Worm (Caenorhabditis elegans): ENCODE results near the gene lin-18.
A peak's percentile ranks its signal among the peaks of the same experiment; 100 is the strongest.

lin-18 gene

DNA sequence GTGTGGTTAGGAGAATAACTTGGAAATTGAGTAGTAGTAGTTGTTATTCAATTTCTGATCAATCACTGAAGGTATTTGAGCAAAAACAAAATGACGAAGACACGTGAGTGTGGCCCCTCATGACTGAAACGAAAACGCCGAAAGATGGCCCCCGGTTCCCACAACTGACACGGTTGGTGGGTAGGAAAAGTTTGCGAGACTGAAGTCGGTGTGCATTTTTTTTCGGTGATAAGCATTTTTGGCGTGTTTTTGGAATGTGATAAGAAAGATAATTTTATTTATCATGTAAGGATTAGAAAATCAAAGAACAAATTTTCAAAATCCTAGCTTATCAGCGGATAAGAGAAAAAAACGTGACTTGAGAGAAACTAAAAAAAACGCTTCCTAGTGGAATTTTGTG is 14.3 kb upstream of the lin-18 start:
- TF ChIP-seq ets-7 (tag; optimal IDR thresholded peaks at IDR 0.05) (no peak), pes-1 (GFP tag; IDR thresholded peaks at IDR 0.05) (no peak), sea-1 (GFP tag; conservative IDR thresholded peaks at IDR 0.05) (no peak), aly-1 (tag; optimal IDR thresholded peaks at IDR 0.05) (no peak), hnd-1 (tag; optimal IDR thresholded peaks at IDR 0.05) (no peak), hmg-4 (GFP tag; optimal IDR thresholded peaks at IDR 0.05) (no peak), tbx-37 (GFP tag; conservative IDR thresholded peaks at IDR 0.05) (no peak), hmbx-1 (tag; optimal IDR thresholded peaks at IDR 0.05) (no peak), ama-1 (optimal IDR thresholded peaks at IDR 0.05) (no peak), ceh-36 (tag; optimal IDR thresholded peaks at IDR 0.05) (no peak), flt-1 (GFP tag; IDR thresholded peaks at IDR 0.05) (no peak), F13C5.2 (tag; optimal IDR thresholded peaks at IDR 0.05) (no peak), tra-4 (tag; optimal IDR thresholded peaks at IDR 0.05) (no peak), tbx-11 (GFP tag; IDR thresholded peaks at IDR 0.05) (no peak)

DNA sequence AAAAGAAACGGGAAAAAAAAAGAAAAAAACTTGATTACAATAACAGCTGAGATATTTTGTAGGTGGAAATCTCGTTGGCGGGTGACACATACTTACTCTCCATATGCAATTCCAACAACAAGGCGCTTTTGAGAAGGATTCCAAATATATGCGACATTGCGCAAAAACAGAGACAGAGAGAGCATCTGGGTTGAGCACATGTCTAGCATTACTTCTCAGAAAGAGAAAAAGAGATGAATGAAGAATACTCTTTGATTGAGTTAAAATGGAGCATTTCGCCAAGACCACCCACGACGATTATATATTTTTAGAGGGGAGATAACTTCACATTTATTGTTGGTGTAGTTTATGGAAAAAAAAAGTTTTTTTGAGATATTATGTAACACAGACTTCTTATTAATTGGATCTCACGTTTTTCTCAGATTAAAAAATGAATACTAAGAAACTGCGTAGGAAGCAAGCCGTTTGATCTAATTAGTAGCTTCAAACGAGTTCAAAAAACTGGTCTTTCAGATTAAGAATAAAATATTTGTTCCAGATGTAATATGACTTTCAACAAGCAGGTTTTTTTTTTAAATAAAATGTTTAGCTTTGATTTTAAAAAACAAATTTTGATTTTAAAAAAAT is 13.3 kb upstream of the lin-18 start:
- no peak for TF ChIP-seq hnd-1 (tag; optimal IDR thresholded peaks at IDR 0.05)
- TF ChIP-seq ceh-36 (tag; optimal IDR thresholded peaks at IDR 0.05) = no peak
- TF ChIP-seq hmbx-1 (tag; optimal IDR thresholded peaks at IDR 0.05) = no peak
- no peak for TF ChIP-seq ets-7 (tag; optimal IDR thresholded peaks at IDR 0.05)
- no peak for TF ChIP-seq pes-1 (GFP tag; IDR thresholded peaks at IDR 0.05)
- no peak for TF ChIP-seq ceh-13 (GFP tag; optimal IDR thresholded peaks at IDR 0.05)
- no peak for TF ChIP-seq tbx-37 (GFP tag; conservative IDR thresholded peaks at IDR 0.05)
- TF ChIP-seq B0310.2 (tag; optimal IDR thresholded peaks at IDR 0.05) = no peak
- TF ChIP-seq hmg-4 (GFP tag; optimal IDR thresholded peaks at IDR 0.05) = no peak
- no peak for TF ChIP-seq sea-1 (GFP tag; conservative IDR thresholded peaks at IDR 0.05)
- TF ChIP-seq aly-1 (tag; optimal IDR thresholded peaks at IDR 0.05) = no peak
- no peak for TF ChIP-seq flt-1 (GFP tag; IDR thresholded peaks at IDR 0.05)
- no peak for TF ChIP-seq tra-4 (tag; optimal IDR thresholded peaks at IDR 0.05)
- TF ChIP-seq F13C5.2 (tag; optimal IDR thresholded peaks at IDR 0.05) = no peak
- TF ChIP-seq tbx-11 (GFP tag; IDR thresholded peaks at IDR 0.05) = no peak
- TF ChIP-seq ama-1 (optimal IDR thresholded peaks at IDR 0.05) = no peak
- no peak for TF ChIP-seq scrt-1 (GFP tag; IDR thresholded peaks at IDR 0.05)

DNA sequence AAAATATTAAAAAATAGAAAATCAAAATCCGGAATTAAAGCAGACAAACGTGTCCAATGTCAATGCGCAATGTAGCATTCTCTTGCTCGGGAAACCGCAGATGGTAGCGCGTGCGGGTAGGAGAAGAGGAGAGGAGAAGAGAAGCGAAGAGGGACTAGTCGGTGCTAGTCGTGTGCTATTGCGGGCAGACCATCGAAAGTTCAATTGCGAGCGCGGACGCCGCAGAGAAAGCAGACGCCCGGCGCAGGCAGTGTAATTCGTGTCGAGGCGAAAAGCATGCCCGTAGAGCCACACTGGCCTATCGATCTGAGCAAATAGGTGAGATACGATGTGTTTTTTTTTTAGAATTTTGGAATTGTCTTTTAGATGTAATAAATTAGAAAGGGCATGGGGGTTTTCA is 12.7 kb upstream of the lin-18 start:
- TF ChIP-seq F13C5.2 (tag; optimal IDR thresholded peaks at IDR 0.05) (peak; percentile 5), hnd-1 (tag; optimal IDR thresholded peaks at IDR 0.05) (no peak)

DNA sequence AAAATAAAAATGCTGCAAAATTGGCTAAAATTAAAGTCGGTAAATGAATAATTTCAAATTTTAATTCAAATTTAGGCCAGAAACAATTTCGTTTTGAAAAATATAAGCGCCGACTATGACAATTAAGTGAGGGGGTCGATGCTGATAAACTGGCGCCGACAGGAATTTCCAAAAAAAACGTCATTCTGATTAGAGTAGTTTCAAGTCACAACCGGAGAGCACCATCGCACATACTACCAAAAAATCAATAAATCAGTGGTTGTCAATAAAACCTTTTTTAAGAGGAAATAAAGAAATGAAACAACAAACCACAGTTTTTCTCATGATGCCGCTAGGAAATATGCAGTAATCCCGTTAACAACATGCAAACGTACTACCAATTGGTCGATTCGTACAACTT is 9.3 kb upstream of the lin-18 start:
- TF ChIP-seq ceh-36 (tag; optimal IDR thresholded peaks at IDR 0.05) (no peak), ama-1 (optimal IDR thresholded peaks at IDR 0.05) (no peak), B0310.2 (tag; optimal IDR thresholded peaks at IDR 0.05) (no peak), hnd-1 (tag; optimal IDR thresholded peaks at IDR 0.05) (no peak), aly-1 (tag; optimal IDR thresholded peaks at IDR 0.05) (no peak), tbx-11 (GFP tag; IDR thresholded peaks at IDR 0.05) (no peak), tbx-37 (GFP tag; conservative IDR thresholded peaks at IDR 0.05) (no peak), scrt-1 (GFP tag; IDR thresholded peaks at IDR 0.05) (no peak), flt-1 (GFP tag; IDR thresholded peaks at IDR 0.05) (no peak), F13C5.2 (tag; optimal IDR thresholded peaks at IDR 0.05) (no peak), ets-7 (tag; optimal IDR thresholded peaks at IDR 0.05) (no peak), hmbx-1 (tag; optimal IDR thresholded peaks at IDR 0.05) (no peak), sea-1 (GFP tag; conservative IDR thresholded peaks at IDR 0.05) (no peak), hmg-4 (GFP tag; optimal IDR thresholded peaks at IDR 0.05) (no peak), tra-4 (tag; optimal IDR thresholded peaks at IDR 0.05) (no peak)

DNA sequence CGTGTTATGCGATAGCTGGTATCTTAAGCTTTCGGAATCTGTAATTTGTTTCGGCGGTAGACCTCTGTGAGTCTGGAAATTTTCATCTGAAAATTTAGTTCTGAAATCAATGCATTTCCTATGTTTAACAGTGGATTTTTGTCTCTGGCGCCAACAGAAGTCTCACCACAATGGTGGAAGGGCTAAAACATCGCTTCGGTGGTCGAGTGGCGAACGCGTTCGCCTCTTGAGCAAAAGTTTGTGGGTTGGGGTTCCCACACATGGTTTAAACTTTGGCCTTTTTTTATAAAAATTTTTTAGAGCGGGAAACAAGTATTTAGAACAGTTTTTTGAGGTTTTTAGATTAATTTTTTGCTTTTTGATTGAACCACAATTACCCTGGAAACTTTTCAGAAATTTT is 8.6 kb upstream of the lin-18 start:
- no peak for TF ChIP-seq sea-1 (GFP tag; conservative IDR thresholded peaks at IDR 0.05)
- no peak for TF ChIP-seq tbx-37 (GFP tag; conservative IDR thresholded peaks at IDR 0.05)
- TF ChIP-seq ama-1 (optimal IDR thresholded peaks at IDR 0.05) = no peak
- no peak for TF ChIP-seq B0310.2 (tag; optimal IDR thresholded peaks at IDR 0.05)
- TF ChIP-seq ceh-36 (tag; optimal IDR thresholded peaks at IDR 0.05) = no peak
- TF ChIP-seq hmbx-1 (tag; optimal IDR thresholded peaks at IDR 0.05) = no peak
- no peak for TF ChIP-seq hmg-4 (GFP tag; optimal IDR thresholded peaks at IDR 0.05)
- TF ChIP-seq tra-4 (tag; optimal IDR thresholded peaks at IDR 0.05) = no peak

DNA sequence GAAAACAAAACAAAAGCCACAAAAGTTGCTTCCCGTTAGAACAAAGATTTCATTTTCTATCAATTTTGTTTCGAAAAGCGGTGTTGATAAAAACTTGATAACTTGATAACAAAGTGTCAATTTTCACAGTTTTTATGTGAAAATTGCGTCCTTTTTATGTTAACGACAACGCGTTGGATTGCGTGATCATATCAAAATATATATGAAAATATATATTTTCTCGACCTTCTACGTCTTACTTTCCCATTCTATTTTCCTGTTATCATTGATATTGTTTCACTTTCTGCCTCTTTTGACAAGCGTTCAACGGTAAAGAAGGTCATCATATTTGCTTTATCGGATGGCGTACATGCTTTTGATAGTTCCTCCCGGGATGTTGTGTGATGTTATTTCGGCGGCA is 5.6 kb upstream of the lin-18 start:
- no peak for TF ChIP-seq ceh-36 (tag; optimal IDR thresholded peaks at IDR 0.05)
- no peak for TF ChIP-seq ets-7 (tag; optimal IDR thresholded peaks at IDR 0.05)
- no peak for TF ChIP-seq B0310.2 (tag; optimal IDR thresholded peaks at IDR 0.05)
- TF ChIP-seq scrt-1 (GFP tag; IDR thresholded peaks at IDR 0.05) = no peak
- TF ChIP-seq flt-1 (GFP tag; IDR thresholded peaks at IDR 0.05) = no peak
- TF ChIP-seq tbx-37 (GFP tag; conservative IDR thresholded peaks at IDR 0.05) = no peak
- TF ChIP-seq F13C5.2 (tag; optimal IDR thresholded peaks at IDR 0.05) = no peak
- no peak for TF ChIP-seq pes-1 (GFP tag; IDR thresholded peaks at IDR 0.05)
- TF ChIP-seq hmg-4 (GFP tag; optimal IDR thresholded peaks at IDR 0.05) = no peak
- TF ChIP-seq hnd-1 (tag; optimal IDR thresholded peaks at IDR 0.05) = no peak
- TF ChIP-seq tra-4 (tag; optimal IDR thresholded peaks at IDR 0.05) = no peak
- no peak for TF ChIP-seq ceh-13 (GFP tag; optimal IDR thresholded peaks at IDR 0.05)
- TF ChIP-seq sea-1 (GFP tag; conservative IDR thresholded peaks at IDR 0.05) = no peak
- TF ChIP-seq tbx-11 (GFP tag; IDR thresholded peaks at IDR 0.05) = no peak
- no peak for TF ChIP-seq aly-1 (tag; optimal IDR thresholded peaks at IDR 0.05)
- TF ChIP-seq hmbx-1 (tag; optimal IDR thresholded peaks at IDR 0.05) = no peak
- TF ChIP-seq ama-1 (optimal IDR thresholded peaks at IDR 0.05) = no peak

DNA sequence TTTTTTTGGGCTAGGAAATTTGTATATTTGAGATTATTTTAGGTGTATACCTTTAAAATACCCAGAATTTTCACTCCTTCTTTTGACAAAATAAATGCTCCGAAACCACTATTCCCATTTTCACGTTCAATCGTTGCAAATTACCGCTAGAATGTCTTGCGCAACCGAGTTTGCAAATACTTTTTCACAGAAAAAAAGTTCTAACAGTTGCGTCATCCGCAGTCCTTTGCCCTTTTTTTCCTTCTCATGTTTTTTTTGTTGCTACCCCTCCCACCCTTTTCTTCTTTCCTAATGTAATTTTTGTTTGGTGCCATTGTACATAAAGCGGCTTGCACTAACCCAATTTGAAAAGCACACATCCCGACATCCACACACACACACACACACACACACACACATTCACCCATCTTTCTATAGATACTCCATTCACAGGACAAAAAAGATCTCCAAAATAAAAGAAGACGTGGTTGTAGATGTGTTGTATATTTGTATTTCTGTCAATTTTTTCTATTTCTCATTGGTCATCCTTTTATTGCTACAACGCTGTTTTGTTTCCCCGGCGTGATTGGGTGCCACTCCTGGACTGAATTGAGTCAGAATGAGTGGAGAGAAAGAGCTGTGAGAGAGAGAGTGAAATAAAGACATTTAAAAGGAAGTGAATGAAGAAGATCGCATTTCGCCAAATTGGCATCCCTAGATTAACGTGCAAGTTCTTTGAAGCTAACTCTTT is 712 bp upstream of the lin-18 start:
- TF ChIP-seq hmbx-1 (tag; optimal IDR thresholded peaks at IDR 0.05) = no peak
- no peak for TF ChIP-seq B0310.2 (tag; optimal IDR thresholded peaks at IDR 0.05)
- no peak for TF ChIP-seq ets-7 (tag; optimal IDR thresholded peaks at IDR 0.05)
- TF ChIP-seq ceh-13 (GFP tag; optimal IDR thresholded peaks at IDR 0.05) = no peak
- no peak for TF ChIP-seq F13C5.2 (tag; optimal IDR thresholded peaks at IDR 0.05)
- no peak for TF ChIP-seq ceh-36 (tag; optimal IDR thresholded peaks at IDR 0.05)
- TF ChIP-seq tra-4 (tag; optimal IDR thresholded peaks at IDR 0.05) = no peak
- no peak for TF ChIP-seq hmg-4 (GFP tag; optimal IDR thresholded peaks at IDR 0.05)
- no peak for TF ChIP-seq tbx-11 (GFP tag; IDR thresholded peaks at IDR 0.05)
- TF ChIP-seq ama-1 (optimal IDR thresholded peaks at IDR 0.05) = no peak
- no peak for TF ChIP-seq hnd-1 (tag; optimal IDR thresholded peaks at IDR 0.05)
- no peak for TF ChIP-seq scrt-1 (GFP tag; IDR thresholded peaks at IDR 0.05)
- no peak for TF ChIP-seq aly-1 (tag; optimal IDR thresholded peaks at IDR 0.05)
- TF ChIP-seq flt-1 (GFP tag; IDR thresholded peaks at IDR 0.05) = no peak

All from whole organism, early embryonic.